Fruit fly (Drosophila melanogaster) whole organism, wandering third instar larva: Measurements from ENCODE around the gene Elovl7.

Experiments used
- Abd-B ChIP-seq: fragments of >200 bp; optimal IDR thresholded peaks from 2 replicates; lab custom pipeline; 2017; ENCODE audit warnings: missing biosample characterization, missing genetic modification characterization
- CG32264 ChIP-seq: fragments of 200-800 bp; sonication (Bioruptor generic); optimal IDR thresholded peaks from 2 replicates; lab custom pipeline; 2016; ENCODE audit warnings: missing biosample characterization, missing genetic modification characterization
- CrebA ChIP-seq: fragments of 200-800 bp; sonication (Bioruptor generic); optimal IDR thresholded peaks from 2 replicates; lab custom pipeline; 2016; ENCODE audit warnings: missing biosample characterization, mild to moderate bottlenecking, missing genetic modification characterization, borderline replicate concordance
- Dfd ChIP-seq: fragments of >200 bp; optimal IDR thresholded peaks from 2 replicates; lab custom pipeline; 2017; ENCODE audit warnings: missing biosample characterization, missing genetic modification characterization
- Dif ChIP-seq: fragments of 200-275, 200-300 bp; sonication (Bioruptor generic); optimal IDR thresholded peaks from 2 replicates; lab custom pipeline; 2018; ENCODE audit warnings: missing biosample characterization, missing genetic modification characterization; ENCODE audit not compliant: partially characterized antibody
- GATAd ChIP-seq: sonication (Bioruptor generic); optimal IDR thresholded peaks from 2 replicates; lab custom pipeline; 2016; ENCODE audit warnings: missing biosample characterization, missing genetic modification characterization
- HLH106 ChIP-seq: fragments of 200-800 bp; optimal IDR thresholded peaks from 3 replicates; lab custom pipeline; 2019; ENCODE audit warnings: missing biosample characterization, mild to moderate bottlenecking, missing genetic modification characterization, moderate library complexity
- Hnf4 ChIP-seq: fragments of 200-800 bp; sonication (Bioruptor generic); optimal IDR thresholded peaks from 2 replicates; lab custom pipeline; 2016; ENCODE audit warnings: missing biosample characterization, mild to moderate bottlenecking, missing genetic modification characterization
- Hr78 ChIP-seq: fragments of >200 bp; optimal IDR thresholded peaks from 2 replicates; lab custom pipeline; 2017; ENCODE audit warnings: missing biosample characterization, missing genetic modification characterization
- Hr83 ChIP-seq: fragments of 200-300 bp; sonication (Bioruptor generic); optimal IDR thresholded peaks from 2 replicates; lab custom pipeline; 2016; ENCODE audit warnings: missing biosample characterization, mild to moderate bottlenecking, missing genetic modification characterization, moderate library complexity; ENCODE audit not compliant: poor library complexity, severe bottlenecking
- Mio ChIP-seq: sonication (Bioruptor generic); optimal IDR thresholded peaks from 2 replicates; lab custom pipeline; 2016; ENCODE audit warnings: missing biosample characterization, missing genetic modification characterization
- Myc ChIP-seq: fragments of >200 bp; optimal IDR thresholded peaks from 2 replicates; lab custom pipeline; 2017
- N ChIP-seq: fragments of >200 bp; optimal IDR thresholded peaks from 2 replicates; lab custom pipeline; 2018; ENCODE audit warnings: missing biosample characterization, missing external identifiers, missing genetic modification characterization
- OdsH ChIP-seq: fragments of 200-800 bp; sonication (Bioruptor generic); optimal IDR thresholded peaks from 2 replicates; lab custom pipeline; 2016; ENCODE audit warnings: missing biosample characterization, mild to moderate bottlenecking, missing genetic modification characterization
- Sp1 ChIP-seq: fragments of 200-800 bp; sonication (Bioruptor generic); optimal IDR thresholded peaks from 3 replicates; lab custom pipeline; 2019; ENCODE audit warnings: missing biosample characterization, mild to moderate bottlenecking, missing genetic modification characterization, moderate library complexity
- Vsx2 ChIP-seq: fragments of 200-300, 225-300 bp; sonication (Bioruptor generic); optimal IDR thresholded peaks from 2 replicates; lab custom pipeline; 2018; ENCODE audit warnings: missing biosample characterization, missing genetic modification characterization; ENCODE audit not compliant: partially characterized antibody
- br ChIP-seq: fragments of 200-800 bp; sonication (Bioruptor generic); optimal IDR thresholded peaks from 2 replicates; lab custom pipeline; 2016; ENCODE audit warnings: missing biosample characterization, missing genetic modification characterization
- brk ChIP-seq: fragments of 200-800 bp; sonication (Bioruptor generic); optimal IDR thresholded peaks from 2 replicates; lab custom pipeline; 2016; ENCODE audit warnings: missing biosample characterization, mild to moderate bottlenecking, missing genetic modification characterization
- dl ChIP-seq, 2 experiments: fragments of 175-275, 200-275 bp in 1 of 2; fragments of 200-275 bp in 1 of 2; sonication (Bioruptor generic); optimal IDR thresholded peaks; lab custom pipeline; 2018; ENCODE audit warnings: mild to moderate bottlenecking in 2 of 2, missing biosample characterization in 2 of 2, missing genetic modification characterization in 2 of 2, moderate library complexity in 2 of 2; ENCODE audit not compliant: partially characterized antibody in 2 of 2, insufficient read depth in 1 of 2
- dmrt93B ChIP-seq: fragments of 200-800 bp; sonication (Bioruptor generic); optimal IDR thresholded peaks from 2 replicates; lab custom pipeline; 2018; ENCODE audit warnings: missing biosample characterization, mild to moderate bottlenecking, missing genetic modification characterization
- dsf ChIP-seq: sonication (Bioruptor generic); optimal IDR thresholded peaks from 2 replicates; lab custom pipeline; 2016; ENCODE audit warnings: missing biosample characterization, missing genetic modification characterization, borderline replicate concordance
- ey ChIP-seq: fragments of 200-800 bp; sonication (Bioruptor generic); optimal IDR thresholded peaks from 2 replicates; lab custom pipeline; 2016; ENCODE audit warnings: missing biosample characterization, missing genetic modification characterization
- foxo ChIP-seq, 2 experiments: fragments of 200-800 bp; sonication (Bioruptor generic); optimal IDR thresholded peaks; 2 replicates in 1 of 2; 3 replicates in 1 of 2; lab custom pipeline; 2016 to 2017; ENCODE audit warnings: missing biosample characterization in 2 of 2, missing genetic modification characterization in 2 of 2
- fru ChIP-seq: fragments of 200-800 bp; sonication (Bioruptor generic); optimal IDR thresholded peaks from 3 replicates; lab custom pipeline; 2016; ENCODE audit warnings: missing biosample characterization, mild to moderate bottlenecking, missing genetic modification characterization
- h ChIP-seq: fragments of 200-800 bp; sonication (Bioruptor generic); optimal IDR thresholded peaks from 3 replicates; lab custom pipeline; 2016; ENCODE audit warnings: missing biosample characterization, mild to moderate bottlenecking, missing genetic modification characterization
- jim ChIP-seq: fragments of 175-275, 200-325 bp; sonication (Bioruptor generic); optimal IDR thresholded peaks from 2 replicates; lab custom pipeline; 2016; ENCODE audit warnings: missing biosample characterization, mild to moderate bottlenecking, missing genetic modification characterization
- lola ChIP-seq: fragments of >200 bp; optimal IDR thresholded peaks from 2 replicates; lab custom pipeline; 2017; ENCODE audit warnings: missing biosample characterization, missing genetic modification characterization
- pan ChIP-seq: fragments of >200 bp; optimal IDR thresholded peaks from 2 replicates; lab custom pipeline; 2017
- psq ChIP-seq: fragments of 200-800 bp; sonication (Bioruptor generic); optimal IDR thresholded peaks from 3 replicates; lab custom pipeline; 2017; ENCODE audit warnings: missing biosample characterization, mild to moderate bottlenecking, missing genetic modification characterization, moderate library complexity
- sage ChIP-seq: fragments of 200-800 bp; sonication (Bioruptor generic); optimal IDR thresholded peaks from 2 replicates; lab custom pipeline; 2016; ENCODE audit warnings: missing biosample characterization, mild to moderate bottlenecking, missing genetic modification characterization
- sv ChIP-seq: fragments of 200-800 bp; sonication (Bioruptor generic); optimal IDR thresholded peaks from 3 replicates; lab custom pipeline; 2016; ENCODE audit warnings: missing biosample characterization, missing genetic modification characterization
- tai ChIP-seq: sonication (Bioruptor generic); optimal IDR thresholded peaks from 2 replicates; lab custom pipeline; 2016; ENCODE audit warnings: missing biosample characterization, missing genetic modification characterization
- usp ChIP-seq: fragments of >200 bp; optimal IDR thresholded peaks from 2 replicates; lab custom pipeline; 2017; ENCODE audit warnings: missing biosample characterization, missing genetic modification characterization
- woc ChIP-seq: sonication (Bioruptor generic); optimal IDR thresholded peaks from 2 replicates; lab custom pipeline; 2016; ENCODE audit warnings: missing biosample characterization, mild to moderate bottlenecking, missing genetic modification characterization

Elovl7 gene

dm6 chr3R:7961348-7961747 lies 34.3 kb downstream of the Elovl7 start:
- TF ChIP-seq GATAd (no peak), HLH106 (tag; lab: Kevin White, UChicago) (no peak), OdsH (no peak)
- TF ChIP-seq, all 38 proteins: peak for 0

dm6 chr3R:7957008-7957407 lies 38.6 kb downstream of the Elovl7 start:
- TF ChIP-seq Vsx2 (GFP tag; lab: Kevin White, UChicago) (no peak), Dif (no peak), Hr83 (no peak), dsf (GFP tag; lab: Kevin White, UChicago) (no peak), Mio (GFP tag; lab: Kevin White, UChicago) (no peak), tai (no peak), fru (GFP tag; lab: Kevin White, UChicago) (no peak), psq (GFP tag; lab: Kevin White, UChicago) (no peak), lola (GFP tag; lab: Kevin White, UChicago) (no peak), foxo (GFP tag; optimal IDR thresholded peaks at IDR 0.05; lab: Kevin White, UChicago) (no peak), brk (GFP tag; lab: Kevin White, UChicago) (no peak), GATAd (no peak), jim (GFP tag; lab: Kevin White, UChicago) (no peak), N (GFP tag; lab: Kevin White, UChicago) (no peak), sage (no peak), sv (GFP tag; lab: Kevin White, UChicago) (no peak), Myc (lab: Kevin White, UChicago) (no peak), CrebA (GFP tag; lab: Kevin White, UChicago) (no peak), Abd-B (GFP tag; lab: Kevin White, UChicago) (no peak)
- TF ChIP-seq, all 38 proteins: peak for 0

- TF ChIP-seq Hnf4 (GFP tag; lab: Kevin White, UChicago) (no peak), br (GFP tag; lab: Kevin White, UChicago) (no peak), Dfd (no peak), Sp1 (GFP tag; lab: Kevin White, UChicago) (no peak), Hr78 (no peak), dl (GFP tag; optimal IDR thresholded peaks at IDR 0.05; lab: Kevin White, UChicago; ENCODE audit: insufficient read depth in 1 of 2, partially characterized antibody in 2 of 2) (no peak), pan (lab: Kevin White, UChicago) (no peak), N (GFP tag; lab: Kevin White, UChicago) (no peak)
Measured at dm6 chr3R:7954477-7954876, 41.2 kb downstream of the Elovl7 start.

- TF ChIP-seq br (GFP tag; lab: Kevin White, UChicago) (no peak), Dif (no peak), OdsH (no peak), woc (no peak), Hnf4 (GFP tag; lab: Kevin White, UChicago) (no peak), sage (no peak), HLH106 (tag; lab: Kevin White, UChicago) (no peak), usp (no peak), tai (no peak), lola (GFP tag; lab: Kevin White, UChicago) (no peak), Hr78 (no peak), Vsx2 (GFP tag; lab: Kevin White, UChicago) (no peak), ey (GFP tag; lab: Kevin White, UChicago) (no peak), Hr83 (no peak), Dfd (no peak), h (no peak), Abd-B (GFP tag; lab: Kevin White, UChicago) (no peak), CrebA (GFP tag; lab: Kevin White, UChicago) (no peak)
- TF ChIP-seq, all 38 proteins: peak for 0
Measured at dm6 chr3R:7953041-7953788, 42.4 kb downstream of the Elovl7 start.

- TF ChIP-seq dmrt93B (GFP tag; lab: Kevin White, UChicago) (no peak), h (no peak), HLH106 (tag; lab: Kevin White, UChicago) (no peak), Myc (lab: Kevin White, UChicago) (no peak), dl (GFP tag; optimal IDR thresholded peaks at IDR 0.05; lab: Kevin White, UChicago; ENCODE audit: insufficient read depth in 1 of 2, partially characterized antibody in 2 of 2) (no peak), Sp1 (GFP tag; lab: Kevin White, UChicago) (no peak), foxo (GFP tag; optimal IDR thresholded peaks at IDR 0.05; lab: Kevin White, UChicago) (no peak), OdsH (no peak), tai (no peak), Dif (no peak), CG32264 (GFP tag; lab: Kevin White, UChicago) (no peak), Hr83 (no peak), Vsx2 (GFP tag; lab: Kevin White, UChicago) (no peak), ey (GFP tag; lab: Kevin White, UChicago) (no peak), Hr78 (no peak), sv (GFP tag; lab: Kevin White, UChicago) (no peak), brk (GFP tag; lab: Kevin White, UChicago) (no peak)
Measured at dm6 chr3R:7950147-7950546, 45.5 kb downstream of the Elovl7 start.
